Worm (Caenorhabditis elegans) whole organism, midembryonic: ENCODE measurements around the gene ZK512.8.

Experiments used
- T22C8.4 ChIP-seq: fragments of 200-800 bp; sonication (Bioruptor generic); IDR thresholded peaks from 2 replicates; pipeline ENCODE4 v1.3.6; 2022; ENCODE audit warnings: missing genetic modification characterization, missing compliant biosample characterization
- cog-1 ChIP-seq: sonication (generic microtip); optimal IDR thresholded peaks from 2 replicates; lab custom pipeline; 2016; ENCODE audit warnings: missing genetic modification characterization, missing compliant biosample characterization
- flt-1 ChIP-seq: fragments of 200-800 bp; sonication (Bioruptor generic); IDR thresholded peaks from 2 replicates; pipeline ENCODE4 v1.3.6; 2022; ENCODE audit warnings: missing genetic modification characterization, missing compliant biosample characterization
- klf-2 ChIP-seq: fragments of 200-800 bp; sonication (Bioruptor generic); conservative IDR thresholded peaks from 2 replicates; pipeline ENCODE4 v1.3.6; 2022; ENCODE audit warnings: missing genetic modification reagents, missing genetic modification characterization, missing compliant biosample characterization
- med-1 ChIP-seq: sonication (generic microtip); optimal IDR thresholded peaks from 2 replicates; lab custom pipeline; 2017; ENCODE audit warnings: missing genetic modification characterization, mild to moderate bottlenecking, missing compliant biosample characterization, antibody characterized with exemption, missing genetic modification reagents; ENCODE audit not compliant: insufficient read depth
- ref-1 ChIP-seq: fragments of 200-800 bp; sonication (Bioruptor generic); conservative IDR thresholded peaks from 2 replicates; pipeline ENCODE4 v1.3.6; 2022; ENCODE audit warnings: missing genetic modification reagents, missing genetic modification characterization, missing compliant biosample characterization
- tab-1 ChIP-seq: fragments of 200-800 bp; sonication (Bioruptor generic); IDR thresholded peaks from 2 replicates; pipeline ENCODE4 v1.3.6; 2022; ENCODE audit warnings: missing genetic modification characterization, missing compliant biosample characterization
- ztf-23 ChIP-seq: fragments of 200-800 bp; sonication (Bioruptor generic); IDR thresholded peaks from 2 replicates; pipeline ENCODE4 v1.3.6; 2022; ENCODE audit warnings: missing genetic modification reagents, missing genetic modification characterization, missing compliant biosample characterization
- ztf-29 ChIP-seq: fragments of 200-800 bp; sonication (Bioruptor generic); IDR thresholded peaks from 2 replicates; pipeline ENCODE4 v1.3.6; 2022; ENCODE audit warnings: missing genetic modification reagents, missing genetic modification characterization, missing compliant biosample characterization

ce11 chrIII:9103643-9104042, 42.2 kb upstream of the ZK512.8 start, which contains the start of gene dos-1:
- TF ChIP-seq ref-1 (no peak), T22C8.4 (GFP tag; lab: Robert Waterston, UW) (no peak), klf-2 (GFP tag; lab: Robert Waterston, UW) (no peak), flt-1 (no peak), tab-1 (GFP tag; lab: Robert Waterston, UW) (no peak), med-1 (no peak), cog-1 (no peak), ztf-23 (GFP tag; lab: Robert Waterston, UW) (no peak), ztf-29 (no peak)
